Fruit fly (Drosophila melanogaster): ENCODE data around the gene CG3982.

The CG3982 gene

DNA sequence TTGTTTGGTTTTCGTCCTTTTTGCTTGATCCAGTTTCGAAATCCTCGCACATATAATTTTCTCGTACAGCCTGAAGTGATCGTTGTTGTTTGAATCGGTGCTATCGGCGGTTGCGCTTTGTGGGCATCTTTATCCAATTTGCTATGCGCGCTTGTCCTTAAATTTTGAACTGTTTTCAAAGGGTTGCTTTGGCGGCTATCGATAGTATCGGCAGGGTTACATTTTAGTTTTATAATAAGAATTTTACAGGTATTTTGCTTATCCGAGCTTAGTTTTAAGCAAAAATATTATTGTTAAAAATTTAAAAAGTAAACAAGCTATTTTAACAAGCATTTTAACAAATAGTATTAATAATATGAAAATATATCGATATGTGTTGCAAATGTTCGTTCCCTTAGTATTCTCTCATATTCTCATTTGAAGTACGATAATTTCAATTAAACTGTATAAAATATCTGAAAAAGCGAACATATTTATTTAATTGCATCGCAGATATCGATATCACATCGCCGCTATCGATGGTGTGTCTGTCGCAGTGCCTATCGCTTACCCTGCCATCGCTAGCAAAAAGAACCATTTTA is 50.2 kb downstream of the CG3982 start, which contains the start of the genes Klp67A and CG4452 (continued):
- TF ChIP-seq dmrt11E (tag; optimal IDR thresholded peaks at IDR 0.05) = peak; percentile 63
- peak; percentile 93 for TF ChIP-seq unc-4 (GFP tag; IDR thresholded peaks at IDR 0.05; ENCODE audit: partially characterized antibody)
- peak in 1 of 2 experiments; percentile 22 for TF ChIP-seq tll (GFP tag; optimal IDR thresholded peaks at IDR 0.05)
- peak; percentile 53 for TF ChIP-seq CG12155 (GFP tag; optimal IDR thresholded peaks at IDR 0.05)
- TF ChIP-seq ftz-f1 (GFP tag; optimal IDR thresholded peaks at IDR 0.05) = no peak
- peak; percentile 62 for TF ChIP-seq gsb-n (tag; optimal IDR thresholded peaks at IDR 0.05)
- TF ChIP-seq CG13287 (GFP tag; IDR thresholded peaks at IDR 0.05; ENCODE audit: partially characterized antibody) = peak; percentile 89
- peak; percentile 72 for TF ChIP-seq row (GFP tag; IDR thresholded peaks at IDR 0.05)
- TF ChIP-seq ind (GFP tag; optimal IDR thresholded peaks at IDR 0.05) = peak; percentile 36
- TF ChIP-seq CG18599 (GFP tag; optimal IDR thresholded peaks at IDR 0.05) = peak; percentile 45
- TF ChIP-seq CG5953 (GFP tag; IDR thresholded peaks at IDR 0.05) = no peak
- TF ChIP-seq CG34224 (GFP tag; IDR thresholded peaks at IDR 0.05; ENCODE audit: partially characterized antibody) = peak; percentile 89
- peak in 1 of 2 experiments; percentile 26 for TF ChIP-seq dpn (GFP tag; optimal IDR thresholded peaks at IDR 0.05)
- peak; percentile 15 for TF ChIP-seq Bteb2 (GFP tag; optimal IDR thresholded peaks at IDR 0.05)
- peak; percentile 28 for TF ChIP-seq CG10543 (GFP tag; optimal IDR thresholded peaks at IDR 0.05)
- peak; percentile 85 for TF ChIP-seq phol (tag; optimal IDR thresholded peaks at IDR 0.05)
- TF ChIP-seq hb (GFP tag; IDR thresholded peaks at IDR 0.05; ENCODE audit: partially characterized antibody) = peak; percentile 92; the same call in 2 of the 3 replicates
- peak; percentile 3 for TF ChIP-seq D19A (tag; optimal IDR thresholded peaks at IDR 0.05)
- TF ChIP-seq Pdp1 (GFP tag; optimal IDR thresholded peaks at IDR 0.05) = peak in 1 of 2 experiments; percentile 21
- TF ChIP-seq pho (GFP tag; optimal IDR thresholded peaks at IDR 0.05) = peak; percentile 43
- peak; percentile 78 for TF ChIP-seq CG7963 (GFP tag; IDR thresholded peaks at IDR 0.05; ENCODE audit: partially characterized antibody)
- TF ChIP-seq CG17802 (tag; optimal IDR thresholded peaks at IDR 0.05) = no peak
- TF ChIP-seq Myb (GFP tag; optimal IDR thresholded peaks at IDR 0.05) = peak; percentile 61
- TF ChIP-seq lbe (GFP tag; optimal IDR thresholded peaks at IDR 0.05) = peak; percentile 47
- TF ChIP-seq Dek (tag; optimal IDR thresholded peaks at IDR 0.05) = peak; percentile 27
- TF ChIP-seq az2 (GFP tag; optimal IDR thresholded peaks at IDR 0.05) = peak; percentile 38
- no peak for TF ChIP-seq CG31365 (tag; optimal IDR thresholded peaks at IDR 0.05)
- TF ChIP-seq gfzf (GFP tag; optimal IDR thresholded peaks at IDR 0.05) = peak; percentile 3
- TF ChIP-seq Gsc (GFP tag; IDR thresholded peaks at IDR 0.05) = no peak
- peak; percentile 78; the same call in 2 of the 3 replicates for TF ChIP-seq CG17361 (GFP tag; IDR thresholded peaks at IDR 0.05)
- peak; percentile 45; the same call in 1 of the 2 replicates for TF ChIP-seq CG32532 (GFP tag; IDR thresholded peaks at IDR 0.05)
- TF ChIP-seq CG12942 (GFP tag; optimal IDR thresholded peaks at IDR 0.05) = peak; percentile 3
- TF ChIP-seq Dfd (GFP tag; optimal IDR thresholded peaks at IDR 0.05) = no peak
- 0 out of 3 replicates have a peak, but pooled peaks have one; percentile 4 for TF ChIP-seq CG11456 (GFP tag; IDR thresholded peaks at IDR 0.05)
- peak; percentile 71 for TF ChIP-seq CG17829 (tag; optimal IDR thresholded peaks at IDR 0.05)
- TF ChIP-seq CG10565 (GFP tag; optimal IDR thresholded peaks at IDR 0.05) = no peak
- TF ChIP-seq Oaz (GFP tag; IDR thresholded peaks at IDR 0.05) = no peak
- peak; percentile 71; the same call in 1 of the 2 replicates for TF ChIP-seq tna (GFP tag; IDR thresholded peaks at IDR 0.05; ENCODE audit: partially characterized antibody)
- peak; percentile 42 for TF ChIP-seq CG10147 (GFP tag; optimal IDR thresholded peaks at IDR 0.05)
- TF ChIP-seq CG13894 (tag; optimal IDR thresholded peaks at IDR 0.05) = peak; percentile 32
- TF ChIP-seq CG15514 (GFP tag; optimal IDR thresholded peaks at IDR 0.05) = peak; percentile 74
- TF ChIP-seq zen (tag; optimal IDR thresholded peaks at IDR 0.05) = peak; percentile 69
- no peak for TF ChIP-seq kah (GFP tag; optimal IDR thresholded peaks at IDR 0.05)
- peak; percentile 23; the same call in 1 of the 2 replicates for TF ChIP-seq Xrp1 (GFP tag; IDR thresholded peaks at IDR 0.05)
- TF ChIP-seq CG3281 (GFP tag; optimal IDR thresholded peaks at IDR 0.05) = peak; percentile 29
- TF ChIP-seq ewg (GFP tag; optimal IDR thresholded peaks at IDR 0.05) = peak; percentile 50
- TF ChIP-seq CG5180 (GFP tag; optimal IDR thresholded peaks at IDR 0.05) = no peak
- no peak; the same call in 1 of the 2 replicates for TF ChIP-seq CG31441 (GFP tag; IDR thresholded peaks at IDR 0.05)

Data from whole organism, embryonic.